Worm (Caenorhabditis elegans) whole organism, L1 larva: ENCODE measurements around the gene Y68A4A.13.

ENCODE experiments used
- C04F5.9 ChIP-seq: sonication (generic microtip); optimal IDR thresholded peaks from 2 replicates; lab custom pipeline; 2016; ENCODE audit warnings: missing genetic modification characterization, missing compliant biosample characterization
- alr-1 ChIP-seq: fragments of 200-800 bp; sonication (Bioruptor generic); optimal IDR thresholded peaks from 2 replicates; lab custom pipeline; 2018; ENCODE audit warnings: borderline replicate concordance, mild to moderate bottlenecking, missing genetic modification characterization, missing compliant biosample characterization
- ama-1 ChIP-seq: fragments of 150-350 bp; optimal IDR thresholded peaks from 2 replicates; lab custom pipeline; 2014
- blmp-1 ChIP-seq: fragments of 150-350 bp; optimal IDR thresholded peaks from 2 replicates; lab custom pipeline; 2014; ENCODE audit warnings: missing biosample characterization, missing genetic modification characterization
- ceh-82 ChIP-seq, 3 experiments: fragments of 150-350 bp in 1 of 3; sonication (generic microtip) in 2 of 3; optimal IDR thresholded peaks; 2 replicates each; lab custom pipeline; 2014 to 2017; ENCODE audit warnings: missing biosample characterization in 3 of 3, missing genetic modification characterization in 3 of 3
- ceh-90 ChIP-seq: sonication (generic microtip); optimal IDR thresholded peaks from 2 replicates; lab custom pipeline; 2016; ENCODE audit warnings: missing genetic modification characterization, missing compliant biosample characterization
- ces-1 ChIP-seq: fragments of 150-350 bp; optimal IDR thresholded peaks from 2 replicates; lab custom pipeline; 2014; ENCODE audit warnings: missing biosample characterization, missing genetic modification reagents, missing genetic modification characterization
- dpl-1 ChIP-seq, 3 experiments: fragments of 150-350 bp in 2 of 3; sonication (generic microtip) in 1 of 3; optimal IDR thresholded peaks; 2 replicates each; lab custom pipeline; 2014 to 2017; ENCODE audit warnings: missing biosample characterization in 3 of 3, missing genetic modification characterization in 3 of 3, missing genetic modification reagents in 3 of 3
- efl-1 ChIP-seq, 4 experiments: fragments of 150-350 bp; optimal IDR thresholded peaks in 3 of 4; peaks in 1 of 4; 1 replicate in 1 of 4; 2 replicates in 3 of 4; lab custom pipeline; 2014; ENCODE audit warnings: missing biosample characterization in 2 of 4, missing genetic modification characterization in 2 of 4, missing genetic modification reagents in 2 of 4
- elt-2 ChIP-seq: sonication (generic microtip); optimal IDR thresholded peaks from 2 replicates; lab custom pipeline; 2016; ENCODE audit warnings: missing genetic modification characterization, mild to moderate bottlenecking, inconsistent platforms, missing compliant biosample characterization, missing genetic modification reagents
- ets-5 ChIP-seq: fragments of 200-800 bp; sonication (Bioruptor generic); IDR thresholded peaks from 2 replicates; pipeline ENCODE4 v1.3.6; 2022; ENCODE audit warnings: missing genetic modification characterization, missing compliant biosample characterization
- fkh-4 ChIP-seq: sonication (generic microtip); optimal IDR thresholded peaks from 2 replicates; lab custom pipeline; 2016; ENCODE audit warnings: missing compliant biosample characterization, missing genetic modification characterization, borderline replicate concordance
- grh-1 ChIP-seq: fragments of 200-800 bp; sonication (Bioruptor generic); IDR thresholded peaks from 2 replicates; pipeline ENCODE4 v1.3.6; 2022; ENCODE audit warnings: missing genetic modification reagents, missing genetic modification characterization, missing compliant biosample characterization
- hlh-17 ChIP-seq: fragments of 200-800 bp; sonication (Bioruptor generic); optimal IDR thresholded peaks from 2 replicates; lab custom pipeline; 2018; ENCODE audit warnings: missing genetic modification characterization, mild to moderate bottlenecking, missing compliant biosample characterization, moderate library complexity, borderline replicate concordance
- hlh-4 ChIP-seq: sonication (generic microtip); optimal IDR thresholded peaks from 2 replicates; lab custom pipeline; 2016; ENCODE audit warnings: mild to moderate bottlenecking, missing genetic modification characterization, missing compliant biosample characterization
- hpl-2 ChIP-seq: fragments of 150-350 bp; optimal IDR thresholded peaks from 2 replicates; lab custom pipeline; 2014; ENCODE audit warnings: missing biosample characterization, missing genetic modification reagents, missing genetic modification characterization
- isw-1 ChIP-seq: fragments of 200-800 bp; sonication (Bioruptor generic); IDR thresholded peaks from 2 replicates; pipeline ENCODE4 v1.3.6; 2022; ENCODE audit warnings: missing genetic modification characterization, missing compliant biosample characterization
- lin-39 ChIP-seq: fragments of 150-350 bp; optimal IDR thresholded peaks from 2 replicates; lab custom pipeline; 2014; ENCODE audit warnings: missing biosample characterization, missing genetic modification reagents, missing genetic modification characterization
- mab-9 ChIP-seq: fragments of 200-800 bp; sonication (Bioruptor generic); IDR thresholded peaks from 2 replicates; pipeline ENCODE4 v1.3.6; 2022; ENCODE audit warnings: missing genetic modification reagents, missing genetic modification characterization, missing compliant biosample characterization
- nhr-11 ChIP-seq: fragments of 150-350 bp; optimal IDR thresholded peaks from 2 replicates; lab custom pipeline; 2014; ENCODE audit warnings: missing biosample characterization, missing genetic modification characterization
- nhr-20 ChIP-seq: sonication (generic microtip); optimal IDR thresholded peaks from 2 replicates; lab custom pipeline; 2016; ENCODE audit warnings: mild to moderate bottlenecking, missing genetic modification characterization, missing compliant biosample characterization
- nhr-76 ChIP-seq: sonication (generic microtip); optimal IDR thresholded peaks from 2 replicates; lab custom pipeline; 2017; ENCODE audit warnings: missing biosample characterization, missing genetic modification characterization
- nhr-90 ChIP-seq: sonication (generic microtip); optimal IDR thresholded peaks from 2 replicates; lab custom pipeline; 2016; ENCODE audit warnings: mild to moderate bottlenecking, missing genetic modification characterization, missing compliant biosample characterization; ENCODE audit not compliant: poor library complexity
- pqm-1 ChIP-seq: sonication (generic microtip); optimal IDR thresholded peaks from 3 replicates; lab custom pipeline; 2017; ENCODE audit warnings: missing biosample characterization, missing genetic modification characterization
- snu-23 ChIP-seq: sonication (generic microtip); optimal IDR thresholded peaks from 2 replicates; lab custom pipeline; 2016; ENCODE audit warnings: missing genetic modification characterization, missing compliant biosample characterization
- sox-4 ChIP-seq: sonication (generic microtip); optimal IDR thresholded peaks from 2 replicates; lab custom pipeline; 2016; ENCODE audit warnings: missing genetic modification characterization, missing compliant biosample characterization
- swsn-7 ChIP-seq: sonication (generic microtip); optimal IDR thresholded peaks from 2 replicates; lab custom pipeline; 2016; ENCODE audit warnings: missing genetic modification characterization, missing compliant biosample characterization
- tlp-1 ChIP-seq: fragments of 150-350 bp; optimal IDR thresholded peaks from 2 replicates; lab custom pipeline; 2014; ENCODE audit warnings: missing biosample characterization, missing genetic modification characterization
- unc-130 ChIP-seq: fragments of 150-350 bp; optimal IDR thresholded peaks from 2 replicates; lab custom pipeline; 2017; ENCODE audit warnings: missing biosample characterization, missing genetic modification characterization, inconsistent platforms
- unc-30 ChIP-seq: sonication (generic microtip); optimal IDR thresholded peaks from 2 replicates; lab custom pipeline; 2017; ENCODE audit warnings: missing biosample characterization, missing genetic modification characterization
- vab-15 ChIP-seq: sonication (generic microtip); optimal IDR thresholded peaks from 2 replicates; lab custom pipeline; 2017; ENCODE audit warnings: missing genotype, mild to moderate bottlenecking, missing genetic modification characterization, missing compliant biosample characterization
- ztf-4 ChIP-seq: fragments of 150-350 bp; optimal IDR thresholded peaks from 2 replicates; lab custom pipeline; 2014; ENCODE audit warnings: missing biosample characterization, missing genetic modification characterization

Y68A4A.13 gene

DNA sequence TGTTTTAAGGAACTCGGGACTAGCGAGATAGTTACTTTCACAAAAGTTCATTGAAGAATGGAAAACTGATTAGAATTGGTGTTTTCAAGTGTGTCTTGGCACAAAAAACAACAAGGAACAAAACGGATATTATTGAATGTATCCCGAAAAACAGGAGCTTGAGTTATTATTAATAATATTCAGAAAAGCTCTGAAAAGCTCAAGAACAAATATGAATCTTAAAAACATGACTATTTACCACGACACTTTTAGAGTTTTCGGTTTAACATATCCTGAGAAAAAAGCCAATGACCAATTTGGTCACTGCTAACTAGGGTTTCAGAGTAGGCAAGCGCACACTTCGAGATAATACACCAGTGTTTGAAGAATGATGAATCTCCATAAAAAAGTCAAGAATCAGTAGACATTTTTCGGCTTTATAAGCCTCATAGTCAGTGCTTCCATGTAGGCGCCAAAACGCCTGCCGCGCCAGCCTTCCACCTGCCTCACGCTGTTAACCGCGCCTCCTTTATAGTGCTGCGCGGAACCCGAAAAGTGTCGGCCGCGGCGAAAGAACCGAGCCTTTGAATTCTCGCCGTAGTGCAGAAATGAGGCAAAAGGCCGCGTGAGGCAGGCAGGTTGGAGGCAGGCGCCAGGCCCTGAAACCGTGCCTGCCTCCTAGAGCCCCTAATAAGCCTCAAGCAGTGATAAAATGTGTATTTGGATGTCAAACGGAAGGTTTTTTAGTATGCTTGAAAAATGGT, 4.2 kb upstream of the Y68A4A.13 start, which contains the start of gene srh-236:
Gene srh-236, minus strand, starts transcription at position 51 of the 743 bp plus-strand sequence.
- no peak for TF ChIP-seq hlh-17 (GFP tag; lab: Kevin White, UChicago)
- no peak for TF ChIP-seq vab-15 (tag; lab: Kevin White, UChicago)

DNA sequence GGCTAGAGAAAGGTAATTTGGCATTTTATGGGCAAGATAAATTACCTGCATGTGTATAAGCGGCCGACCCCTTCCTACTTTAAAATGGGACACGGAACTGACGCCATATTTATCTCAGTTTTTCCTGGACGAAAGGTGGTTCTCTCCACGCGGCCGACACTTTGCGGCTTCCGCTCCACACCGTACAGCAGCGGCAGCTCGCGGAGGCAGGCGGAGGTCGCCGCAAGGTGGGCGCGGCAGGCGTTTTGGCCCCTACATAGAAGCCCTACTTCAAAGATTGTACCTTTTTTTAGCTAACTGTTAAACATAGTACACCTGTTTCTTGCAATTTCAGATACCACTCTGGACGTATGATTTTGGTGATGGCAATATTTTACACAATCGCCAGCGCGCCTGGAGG, 1.5 kb downstream of the Y68A4A.13 start:
- no peak for TF ChIP-seq ets-5
- TF ChIP-seq snu-23 = no peak
- TF ChIP-seq efl-1 (optimal IDR thresholded peaks at IDR 0.05; lab: Kevin White, UChicago) = no peak
- no peak for TF ChIP-seq efl-1 (GFP tag; optimal IDR thresholded peaks at IDR 0.05 in 1 of 2; lab: Kevin White, UChicago)
- no peak for TF ChIP-seq hlh-17 (GFP tag; lab: Kevin White, UChicago)
- no peak for TF ChIP-seq lin-39 (tag; lab: Kevin White, UChicago)
- no peak for TF ChIP-seq nhr-11 (tag; lab: Kevin White, UChicago)
- TF ChIP-seq grh-1 (GFP tag; lab: Robert Waterston, UW) = no peak
- TF ChIP-seq sox-4 (tag; lab: Kevin White, UChicago) = no peak
- TF ChIP-seq pqm-1 (tag; lab: Kevin White, UChicago) = no peak
- TF ChIP-seq ceh-90 (tag; lab: Kevin White, UChicago) = no peak
- TF ChIP-seq ztf-4 = no peak
- TF ChIP-seq alr-1 (tag; lab: Kevin White, UChicago) = no peak
- TF ChIP-seq blmp-1 (tag; lab: Kevin White, UChicago) = no peak
- no peak for TF ChIP-seq ama-1 (lab: Kevin White, UChicago)
- no peak for TF ChIP-seq hpl-2 (GFP tag; lab: Kevin White, UChicago)
- no peak for TF ChIP-seq unc-130 (tag; lab: Kevin White, UChicago)
- TF ChIP-seq unc-30 = no peak

DNA sequence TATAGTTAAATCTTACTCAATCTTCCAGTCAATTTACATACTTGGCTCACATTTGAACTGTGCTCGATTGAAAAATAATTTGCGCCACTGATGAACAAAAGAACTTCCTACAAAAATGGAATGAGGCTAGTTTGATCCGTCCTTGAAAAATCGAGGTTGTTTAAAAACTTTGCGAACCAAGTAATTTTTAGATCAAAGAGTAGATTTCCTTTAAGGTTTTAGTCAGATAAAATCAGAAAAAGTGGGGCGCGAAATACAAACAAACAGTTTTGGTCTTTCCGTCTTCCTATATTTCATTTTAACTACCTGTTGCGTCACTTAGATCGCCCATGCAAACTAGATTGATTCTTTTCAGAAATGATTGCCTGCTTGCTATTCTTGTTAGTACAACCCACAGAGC, 6.1 kb downstream of the Y68A4A.13 start, which contains the start of gene Y68A4A.10:
Gene Y68A4A.10, plus strand, starts transcription at position 301 of the 400 bp plus-strand sequence.
- TF ChIP-seq isw-1 (GFP tag; lab: Robert Waterston, UW) = no peak
- TF ChIP-seq nhr-90 = no peak
- TF ChIP-seq nhr-20 = no peak
- TF ChIP-seq swsn-7 (tag; lab: Kevin White, UChicago) = no peak
- no peak for TF ChIP-seq ces-1 (GFP tag; lab: Kevin White, UChicago)
- TF ChIP-seq unc-30 = no peak
- TF ChIP-seq tlp-1 (tag; lab: Kevin White, UChicago) = no peak
- TF ChIP-seq ceh-90 (tag; lab: Kevin White, UChicago) = no peak
- TF ChIP-seq unc-130 (tag; lab: Kevin White, UChicago) = no peak
- TF ChIP-seq ceh-82 (tag; optimal IDR thresholded peaks at IDR 0.05; lab: Kevin White, UChicago) = no peak
- TF ChIP-seq elt-2 = no peak
- no peak for TF ChIP-seq dpl-1 (GFP tag; optimal IDR thresholded peaks at IDR 0.05; lab: Kevin White, UChicago)
- no peak for TF ChIP-seq C04F5.9 (tag; lab: Kevin White, UChicago)
- no peak for TF ChIP-seq snu-23
- no peak for TF ChIP-seq vab-15 (tag; lab: Kevin White, UChicago)

DNA sequence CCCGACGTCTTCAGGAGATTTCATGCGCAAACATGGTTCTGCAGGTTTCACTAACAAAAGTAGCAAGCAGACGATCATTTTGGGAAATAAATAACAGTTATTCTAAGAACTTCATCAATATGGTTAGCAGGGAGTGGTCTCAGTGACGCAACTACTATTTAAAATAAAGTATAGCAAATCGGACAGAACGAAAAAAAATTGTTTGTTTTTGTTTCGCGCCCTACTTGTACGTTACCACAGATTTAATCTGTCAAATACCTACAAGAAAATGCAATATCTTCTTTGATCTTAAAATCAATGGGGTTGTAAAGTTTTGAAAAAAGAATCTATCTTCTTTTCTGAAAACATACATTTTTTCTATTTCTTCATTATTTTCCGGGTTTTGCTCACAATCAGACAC, 9.0 kb downstream of the Y68A4A.13 start, which contains the start of gene srz-96:
Gene srz-96, plus strand, starts transcription at position 301 of the 400 bp plus-strand sequence.
- TF ChIP-seq sox-4 (tag; lab: Kevin White, UChicago) (no peak), fkh-4 (tag; lab: Kevin White, UChicago) (no peak), nhr-76 (tag; lab: Kevin White, UChicago) (no peak)

DNA sequence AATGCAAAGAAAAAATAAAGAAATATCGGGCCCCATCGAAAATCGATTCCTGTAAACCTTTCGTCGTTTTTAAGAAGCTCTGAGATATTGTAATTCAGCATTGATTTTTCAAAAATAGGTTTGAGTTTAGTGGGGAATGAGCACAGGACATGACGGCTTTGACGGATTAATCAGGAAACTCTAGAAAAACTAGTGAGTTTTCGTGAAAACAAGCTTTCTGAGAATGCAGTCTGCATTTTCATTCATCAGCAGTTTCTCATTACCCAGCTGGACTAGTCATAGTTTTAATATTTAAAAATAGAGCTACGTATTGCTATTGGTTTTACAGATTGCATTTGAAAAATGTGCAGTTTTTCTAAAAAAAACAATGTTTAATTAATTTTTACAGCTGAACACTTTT, 15.7 kb downstream of the Y68A4A.13 start, which contains the start of gene srz-47:
Gene srz-47, minus strand, starts transcription at position 101 of the 400 bp plus-strand sequence.
- TF ChIP-seq hlh-4 (peak; percentile 29), mab-9 (no peak)
